Fruit fly (Drosophila melanogaster): Measurements from ENCODE around the gene CG15056.
A peak's percentile ranks its signal among the peaks of the same experiment; 100 is the strongest.

Gene CG15056

DNA sequence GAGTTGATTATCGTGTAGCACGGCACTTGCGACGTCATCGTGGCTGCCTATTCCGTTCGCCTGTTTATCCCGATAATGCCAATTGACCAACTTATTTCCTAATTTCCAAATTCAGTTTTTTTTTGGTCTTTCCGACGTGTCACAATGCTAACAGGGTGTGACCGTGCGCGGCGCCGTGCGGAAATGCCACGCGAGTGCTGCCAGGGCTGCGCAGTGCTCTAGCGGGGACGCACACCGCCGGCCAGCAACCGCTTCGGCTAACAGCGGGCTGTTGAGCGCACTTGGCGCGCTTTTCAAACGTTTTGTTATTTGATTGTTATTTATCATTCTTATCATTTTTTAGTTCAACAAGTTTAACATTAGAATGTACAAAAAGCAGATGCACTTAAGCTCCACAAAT is 30.2 kb upstream of the CG15056 start, which contains the start of gene betaCOP (continued):
- no peak for TF ChIP-seq CG4854 (GFP tag; optimal IDR thresholded peaks at IDR 0.05)
- no peak for TF ChIP-seq CG33557 (GFP tag; optimal IDR thresholded peaks at IDR 0.05)
- no peak for TF ChIP-seq Oli (tag; optimal IDR thresholded peaks at IDR 0.05)
- no peak for TF ChIP-seq grn (GFP tag; optimal IDR thresholded peaks at IDR 0.05)
- peak; percentile 5 for TF ChIP-seq CG13624 (GFP tag; optimal IDR thresholded peaks at IDR 0.05)
- no peak for TF ChIP-seq CG12299 (tag; optimal IDR thresholded peaks at IDR 0.05)
- peak in 1 of 2 experiments; percentile 39 for TF ChIP-seq Pdp1 (GFP tag; optimal IDR thresholded peaks at IDR 0.05)
- no peak for TF ChIP-seq CG1529 (GFP tag; optimal IDR thresholded peaks at IDR 0.05)
- no peak for TF ChIP-seq CHES-1-like (GFP tag; optimal IDR thresholded peaks at IDR 0.05)
- no peak for TF ChIP-seq tup (GFP tag; optimal IDR thresholded peaks at IDR 0.05)
- no peak for TF ChIP-seq CG15696 (tag; optimal IDR thresholded peaks at IDR 0.05)
- TF ChIP-seq trem (tag; optimal IDR thresholded peaks at IDR 0.05), result peak; percentile 50
- no peak for TF ChIP-seq cwo (GFP tag; optimal IDR thresholded peaks at IDR 0.05)
- TF ChIP-seq CG17328 (GFP tag; IDR thresholded peaks at IDR 0.05), result 0 out of 2 replicates have a peak, but pooled peaks have one; percentile 9
- no peak for TF ChIP-seq CG8359 (GFP tag; optimal IDR thresholded peaks at IDR 0.05; ENCODE audit: borderline replicate concordance)
- no peak for TF ChIP-seq ken (GFP tag; IDR thresholded peaks at IDR 0.05)
- TF ChIP-seq CG6175 (GFP tag; IDR thresholded peaks at IDR 0.05), result no peak
- TF ChIP-seq CG4424 (GFP tag; optimal IDR thresholded peaks at IDR 0.05), result no peak
- TF ChIP-seq tll (GFP tag; optimal IDR thresholded peaks at IDR 0.05), result no peak
- no peak for TF ChIP-seq CG11504 (tag; optimal IDR thresholded peaks at IDR 0.05)
- no peak for TF ChIP-seq CG4730 (GFP tag; IDR thresholded peaks at IDR 0.05)
- no peak for TF ChIP-seq CG15601 (tag; optimal IDR thresholded peaks at IDR 0.05)
- TF ChIP-seq p53 (GFP tag; optimal IDR thresholded peaks at IDR 0.05), result no peak
- no peak for TF ChIP-seq Nf-YC (tag; optimal IDR thresholded peaks at IDR 0.05)
- no peak for TF ChIP-seq CG2678 (tag; optimal IDR thresholded peaks at IDR 0.05)
- peak; percentile 56 for TF ChIP-seq CG14710 (tag; optimal IDR thresholded peaks at IDR 0.05)
- TF ChIP-seq TFAM (GFP tag; optimal IDR thresholded peaks at IDR 0.05), result no peak
- peak; percentile 64 for TF ChIP-seq Sry-δ (GFP tag; optimal IDR thresholded peaks at IDR 0.05)
- no peak for TF ChIP-seq Awh (GFP tag; IDR thresholded peaks at IDR 0.05)
- no peak for TF ChIP-seq hb (GFP tag; IDR thresholded peaks at IDR 0.05; ENCODE audit: partially characterized antibody)
- TF ChIP-seq odd (GFP tag; optimal IDR thresholded peaks at IDR 0.05), result no peak
- TF ChIP-seq ara (GFP tag; IDR thresholded peaks at IDR 0.05), result no peak
- peak; percentile 81 for TF ChIP-seq MESR4 (GFP tag; optimal IDR thresholded peaks at IDR 0.05)
- no peak for TF ChIP-seq CG10147 (GFP tag; optimal IDR thresholded peaks at IDR 0.05)
- TF ChIP-seq jing (GFP tag; optimal IDR thresholded peaks at IDR 0.05), result no peak
- TF ChIP-seq CrebB (tag; optimal IDR thresholded peaks at IDR 0.05), result no peak
- no peak for TF ChIP-seq Max (GFP tag; optimal IDR thresholded peaks at IDR 0.05)
- TF ChIP-seq NK7.1 (GFP tag; optimal IDR thresholded peaks at IDR 0.05), result no peak
- TF ChIP-seq slou (GFP tag; optimal IDR thresholded peaks at IDR 0.05), result no peak
- no peak for TF ChIP-seq CG31388 (GFP tag; optimal IDR thresholded peaks at IDR 0.05)
- TF ChIP-seq Trl (optimal IDR thresholded peaks at IDR 0.05), result no peak
- no peak for TF ChIP-seq Trl (GFP tag; optimal IDR thresholded peaks at IDR 0.05)
- TF ChIP-seq CG17802 (tag; optimal IDR thresholded peaks at IDR 0.05), result no peak
- peak; percentile 13 for TF ChIP-seq CG12659 (GFP tag; optimal IDR thresholded peaks at IDR 0.05)
- no peak for TF ChIP-seq Eip74EF (GFP tag; optimal IDR thresholded peaks at IDR 0.05)
- no peak for TF ChIP-seq CG8290 (GFP tag; optimal IDR thresholded peaks at IDR 0.05)
- TF ChIP-seq CG8290 (tag; optimal IDR thresholded peaks at IDR 0.05), result no peak
- TF ChIP-seq CG3163 (GFP tag; optimal IDR thresholded peaks at IDR 0.05), result no peak
- no peak for TF ChIP-seq CG9876 (GFP tag; optimal IDR thresholded peaks at IDR 0.05)
- no peak for TF ChIP-seq Hand (GFP tag; optimal IDR thresholded peaks at IDR 0.05)
- no peak for TF ChIP-seq CG11247 (GFP tag; IDR thresholded peaks at IDR 0.05)
